Worm (Caenorhabditis elegans): Measurements from ENCODE around the gene sri-19.
"Not testable (repeated sequence)": the region's sequence is repeated elsewhere in the genome, so short reads cannot be mapped to it uniquely, and the experiment has no call there.

sri-19 gene

DNA sequence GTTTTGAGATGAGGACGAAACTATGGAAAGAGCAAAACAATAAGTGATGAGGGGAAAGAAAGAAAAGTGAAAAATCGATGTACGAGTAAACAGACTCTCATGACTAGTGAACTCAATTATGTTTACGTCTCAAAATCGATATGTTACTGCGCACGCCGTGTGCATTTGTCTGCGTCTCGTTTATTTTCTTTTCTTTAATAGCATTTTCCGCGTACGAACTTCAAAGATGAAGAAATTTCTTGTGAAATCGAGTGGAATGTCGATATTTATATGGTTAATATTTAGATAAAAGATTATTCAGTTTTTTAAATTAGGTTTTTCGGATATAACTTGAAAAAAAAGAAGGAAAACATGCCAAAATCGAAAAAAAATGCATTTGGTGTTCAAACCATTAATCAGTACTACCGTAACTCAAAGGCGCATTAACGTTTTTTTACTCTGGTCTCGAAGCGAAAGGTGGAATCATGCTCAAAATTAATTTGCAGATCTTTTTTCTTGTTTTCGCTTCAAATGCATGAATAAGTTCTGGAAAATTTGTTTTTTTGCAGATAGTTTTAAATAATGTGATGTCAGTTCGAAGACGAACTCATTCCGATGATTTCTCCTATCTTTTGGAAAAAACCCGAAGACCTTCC is 21.1 kb upstream of the sri-19 start, which contains the start of gene fic-1 (continued):
- TF ChIP-seq dve-1 (tag; optimal IDR thresholded peaks at IDR 0.05) (no peak), mec-3 (tag; optimal IDR thresholded peaks at IDR 0.05; ENCODE audit: borderline replicate concordance) (no peak), Y22D7AL.16 (tag; optimal IDR thresholded peaks at IDR 0.05) (no peak), C38D4.7 (GFP tag; optimal IDR thresholded peaks at IDR 0.05) (no peak), pat-9 (tag; optimal IDR thresholded peaks at IDR 0.05) (no peak), hlh-6 (tag; optimal IDR thresholded peaks at IDR 0.05) (no peak), ceh-9 (tag; optimal IDR thresholded peaks at IDR 0.05) (no peak)

DNA sequence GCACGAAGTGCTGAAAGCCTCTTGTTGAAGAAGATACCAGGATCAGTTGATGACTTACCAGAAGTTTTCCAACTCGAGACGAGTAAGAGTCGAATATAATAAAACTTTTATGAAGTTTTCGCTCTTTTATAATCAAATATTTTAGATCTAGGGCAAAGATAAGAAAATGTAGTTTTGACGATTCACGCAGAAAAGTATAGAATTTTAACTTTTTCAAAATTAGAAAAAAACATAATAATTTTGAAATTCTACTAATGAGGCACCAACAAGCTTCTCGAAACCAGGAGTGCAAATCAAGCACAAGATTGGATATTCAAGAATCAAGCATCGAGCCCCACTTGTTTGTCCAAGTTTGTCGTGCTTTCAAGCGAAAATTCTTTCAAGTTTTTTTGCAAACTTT is 9.4 kb upstream of the sri-19 start, which contains the start of gene Y69E1A.1:
Gene Y69E1A.1, minus strand, starts transcription at position 101 of the 400 bp plus-strand sequence.
- TF ChIP-seq fkh-6 (tag; optimal IDR thresholded peaks at IDR 0.05) (no peak), pax-1 (tag; optimal IDR thresholded peaks at IDR 0.05) (no peak), ceh-31 (tag; optimal IDR thresholded peaks at IDR 0.05) (no peak), npax-4 (tag; optimal IDR thresholded peaks at IDR 0.05) (no peak), ceh-2 (tag; optimal IDR thresholded peaks at IDR 0.05) (no peak), ahr-1 (tag; optimal IDR thresholded peaks at IDR 0.05) (no peak), pha-4 (tag; optimal IDR thresholded peaks at IDR 0.05) (no peak), tbx-2 (tag; optimal IDR thresholded peaks at IDR 0.05) (no peak), dmd-4 (tag; optimal IDR thresholded peaks at IDR 0.05; ENCODE audit: borderline replicate concordance) (no peak), C38D4.7 (GFP tag; optimal IDR thresholded peaks at IDR 0.05) (no peak)

ce11 chrIV:10949510-10949909 is 8.7 kb upstream of the sri-19 start, which contains the start of gene nsph-3.1:
TSS of gene nsph-3.1 (plus strand) at chrIV:10949810.
- TF ChIP-seq nhr-232 (tag; optimal IDR thresholded peaks at IDR 0.05) (no peak), sdc-2 (tag; optimal IDR thresholded peaks at IDR 0.05) (no peak), che-1 (tag; optimal IDR thresholded peaks at IDR 0.05) (no peak), fax-1 (tag; optimal IDR thresholded peaks at IDR 0.05) (no peak), ceh-30 (tag; optimal IDR thresholded peaks at IDR 0.05) (no peak), ceh-19 (GFP tag; optimal IDR thresholded peaks at IDR 0.05) (no peak), lin-11 (tag; optimal IDR thresholded peaks at IDR 0.05) (no peak), ttx-3 (tag; optimal IDR thresholded peaks at IDR 0.05) (no peak)

DNA sequence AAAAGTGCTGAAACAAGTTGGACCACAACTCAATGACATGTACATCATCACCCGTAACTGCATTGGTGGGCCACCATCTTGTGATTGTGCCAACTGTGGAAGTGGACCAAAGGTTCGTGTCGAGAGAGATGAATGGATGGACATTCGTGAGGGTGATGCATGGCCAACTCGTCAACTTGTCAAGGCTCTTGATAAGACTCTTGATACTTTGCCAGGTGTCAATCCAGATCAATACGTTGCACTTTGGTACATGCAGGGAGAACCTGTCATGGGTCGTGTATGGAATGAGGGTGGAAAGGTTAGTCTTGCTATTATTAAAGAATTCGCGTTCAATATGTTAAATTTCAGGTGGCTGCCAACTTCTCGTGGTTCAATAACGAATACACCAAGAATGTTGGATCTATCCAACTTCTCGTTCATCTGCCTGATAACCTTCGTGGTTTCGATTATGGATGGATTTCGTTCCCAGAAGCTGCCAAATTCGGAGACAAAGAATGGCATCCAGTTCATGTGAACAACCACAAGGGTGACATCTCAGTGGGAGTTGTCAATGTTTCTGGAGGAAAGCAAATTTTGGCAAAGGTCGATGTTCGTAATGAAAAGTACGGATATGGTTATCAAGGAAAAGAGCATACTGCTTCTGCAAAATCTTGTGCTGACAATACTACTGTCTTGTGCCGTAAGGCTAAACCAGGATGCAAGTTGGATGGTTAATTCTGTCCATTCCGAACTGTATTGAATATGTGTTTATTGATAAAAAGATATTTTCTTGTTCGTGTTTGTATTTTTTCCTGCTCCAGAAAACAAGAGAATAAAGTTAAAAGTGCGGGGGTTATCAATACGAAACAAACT is 7.6 kb upstream of the sri-19 start:
- TF ChIP-seq fkh-6 (tag; optimal IDR thresholded peaks at IDR 0.05): no peak
- TF ChIP-seq ceh-2 (tag; optimal IDR thresholded peaks at IDR 0.05): no peak
- TF ChIP-seq hlh-15 (tag; optimal IDR thresholded peaks at IDR 0.05): no peak
- TF ChIP-seq C38D4.7 (GFP tag; optimal IDR thresholded peaks at IDR 0.05): no peak
- TF ChIP-seq mec-3 (tag; optimal IDR thresholded peaks at IDR 0.05; ENCODE audit: borderline replicate concordance): no peak
- TF ChIP-seq ets-4 (tag; optimal IDR thresholded peaks at IDR 0.05): no peak

DNA sequence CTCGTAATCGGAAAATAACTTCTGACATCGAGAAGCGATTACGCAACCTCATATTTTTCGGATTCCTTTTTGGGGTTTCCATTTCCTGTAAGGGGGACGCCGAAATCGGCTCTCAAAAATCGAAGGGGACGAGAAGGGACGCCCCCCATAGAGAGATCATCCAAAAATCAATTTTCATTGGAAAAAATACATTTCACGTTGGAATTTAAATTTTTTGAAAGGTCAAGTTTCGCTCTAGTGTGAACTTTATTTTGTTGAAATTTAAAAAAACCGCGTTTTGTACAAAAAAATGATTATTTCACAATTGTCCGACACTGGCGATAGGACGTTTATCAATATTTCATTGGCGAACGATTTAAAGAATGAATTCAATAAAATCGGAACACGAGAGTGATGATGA is 6.2 kb upstream of the sri-19 start, which contains the start of gene Y69E1A.3:
Gene Y69E1A.3, plus strand, starts transcription at position 301 of the 400 bp plus-strand sequence.
- TF ChIP-seq F13H6.1 (tag; optimal IDR thresholded peaks at IDR 0.05): no peak
- no peak for TF ChIP-seq dmd-4 (tag; optimal IDR thresholded peaks at IDR 0.05; ENCODE audit: borderline replicate concordance)
- TF ChIP-seq dve-1 (tag; optimal IDR thresholded peaks at IDR 0.05): no peak
- TF ChIP-seq fkh-6 (tag; optimal IDR thresholded peaks at IDR 0.05): no peak
- TF ChIP-seq pat-9 (tag; optimal IDR thresholded peaks at IDR 0.05): no peak
- TF ChIP-seq C08G9.2 (tag; optimal IDR thresholded peaks at IDR 0.05): no peak

ce11 chrIV:10954955-10955354 is 3.2 kb upstream of the sri-19 start, which contains the start of gene Y69E1A.4:
TSS of gene Y69E1A.4 (plus strand) at chrIV:10955255.
- not testable (repeated sequence) for TF ChIP-seq ttx-3 (tag; optimal IDR thresholded peaks at IDR 0.05); ceh-6 (GFP tag; optimal IDR thresholded peaks at IDR 0.05); dmd-4 (tag; optimal IDR thresholded peaks at IDR 0.05; ENCODE audit: borderline replicate concordance)
